Fruit fly (Drosophila melanogaster) whole organism, pupa: ENCODE results near the gene Cyp4ac2.

Experiments used
- CG10348 ChIP-seq: fragments of 200-800 bp; sonication (Bioruptor generic); IDR thresholded peaks from 2 replicates; pipeline ENCODE4 v1.3.6; 2022; ENCODE audit warnings: missing biosample characterization, missing genetic modification characterization
- CG12605 ChIP-seq: fragments of 200-800 bp; sonication (Bioruptor generic); IDR thresholded peaks from 2 replicates; pipeline ENCODE4 v1.3.6; 2022; ENCODE audit warnings: missing biosample characterization, missing genetic modification characterization
- CG13204 ChIP-seq: fragments of 200-800 bp; sonication (Bioruptor generic); optimal IDR thresholded peaks from 2 replicates; lab custom pipeline; 2018; ENCODE audit warnings: missing biosample characterization, mild to moderate bottlenecking, missing genetic modification characterization, moderate library complexity
- CG14655 ChIP-seq: fragments of 200-800 bp; sonication (Bioruptor generic); optimal IDR thresholded peaks from 3 replicates; lab custom pipeline; 2017; ENCODE audit warnings: mild to moderate bottlenecking, missing biosample characterization, missing genetic modification reagents, missing genetic modification characterization
- CG15710 ChIP-seq: fragments of 200-800 bp; sonication (Bioruptor generic); optimal IDR thresholded peaks from 2 replicates; lab custom pipeline; 2018; ENCODE audit warnings: missing biosample characterization, mild to moderate bottlenecking, missing genetic modification characterization, moderate library complexity
- CG17806 ChIP-seq: fragments of 200-800 bp; sonication (Bioruptor generic); optimal IDR thresholded peaks from 2 replicates; lab custom pipeline; 2018; ENCODE audit warnings: missing biosample characterization, mild to moderate bottlenecking, missing genetic modification characterization, moderate library complexity
- CG32121 ChIP-seq: fragments of 200-800 bp; sonication (Bioruptor generic); IDR thresholded peaks from 2 replicates; pipeline ENCODE4 v1.3.6; 2022; ENCODE audit warnings: missing biosample characterization, missing genetic modification characterization
- CG34367 ChIP-seq: fragments of 200-800 bp; sonication (Bioruptor generic); optimal IDR thresholded peaks from 2 replicates; lab custom pipeline; 2018; ENCODE audit warnings: missing biosample characterization, mild to moderate bottlenecking, missing genetic modification characterization
- CG4496 ChIP-seq: fragments of 200-800 bp; sonication (Bioruptor generic); IDR thresholded peaks from 3 replicates; pipeline ENCODE4 v1.3.6; 2022; ENCODE audit warnings: missing biosample characterization, missing genetic modification characterization
- CG8159 ChIP-seq: fragments of 200-800 bp; sonication (Bioruptor generic); optimal IDR thresholded peaks from 3 replicates; lab custom pipeline; 2018; ENCODE audit warnings: missing biosample characterization, mild to moderate bottlenecking, missing genetic modification characterization, moderate library complexity
- CG8301 ChIP-seq: fragments of 200-800 bp; sonication (Bioruptor generic); optimal IDR thresholded peaks from 2 replicates; lab custom pipeline; 2018; ENCODE audit warnings: missing biosample characterization, mild to moderate bottlenecking, missing genetic modification characterization
- CG9948 ChIP-seq: fragments of 200-800 bp; sonication (Bioruptor generic); optimal IDR thresholded peaks from 2 replicates; lab custom pipeline; 2018; ENCODE audit warnings: missing biosample characterization, mild to moderate bottlenecking, missing genetic modification characterization, moderate library complexity
- D1 ChIP-seq: fragments of 200-800 bp; sonication (Bioruptor generic); optimal IDR thresholded peaks from 2 replicates; lab custom pipeline; 2018; ENCODE audit warnings: missing biosample characterization, mild to moderate bottlenecking, missing genetic modification characterization, moderate library complexity
- EcR ChIP-seq: fragments of 200-800 bp; sonication (Bioruptor generic); optimal IDR thresholded peaks from 3 replicates; lab custom pipeline; 2019; ENCODE audit warnings: missing biosample characterization, missing genetic modification characterization, mild to moderate bottlenecking, moderate library complexity, missing genetic modification reagents
- Ets98B ChIP-seq: fragments of 200-800 bp; sonication (Bioruptor generic); IDR thresholded peaks from 2 replicates; pipeline ENCODE4 v1.3.6; 2022; ENCODE audit warnings: missing biosample characterization, missing genetic modification characterization
- Pif1A ChIP-seq: fragments of 200-800 bp; sonication (Bioruptor generic); optimal IDR thresholded peaks from 3 replicates; lab custom pipeline; 2016; ENCODE audit warnings: missing biosample characterization, missing genetic modification characterization
- Pif1B ChIP-seq: fragments of 200-800 bp; sonication (Bioruptor generic); optimal IDR thresholded peaks from 3 replicates; lab custom pipeline; 2016; ENCODE audit warnings: missing biosample characterization, missing genetic modification characterization
- Snoo ChIP-seq: fragments of 200-800 bp; sonication (Bioruptor generic); optimal IDR thresholded peaks from 3 replicates; lab custom pipeline; 2017; ENCODE audit warnings: missing biosample characterization, mild to moderate bottlenecking, missing genetic modification characterization, inconsistent platforms
- fd96Ca ChIP-seq: fragments of 200-800 bp; sonication (Bioruptor generic); IDR thresholded peaks from 3 replicates; pipeline ENCODE4 v1.3.6; 2022; ENCODE audit warnings: missing biosample characterization, missing genetic modification characterization
- gl ChIP-seq: fragments of 200-800 bp; sonication (Bioruptor generic); optimal IDR thresholded peaks from 2 replicates; lab custom pipeline; 2018; ENCODE audit warnings: missing biosample characterization, mild to moderate bottlenecking, missing genetic modification characterization
- rn ChIP-seq: fragments of 200-800 bp; sonication (Bioruptor generic); IDR thresholded peaks from 2 replicates; pipeline ENCODE4 v1.3.6; 2022; ENCODE audit warnings: missing biosample characterization, missing genetic modification characterization

Gene Cyp4ac2

dm6 chr2L:5296672-5297288 is 30.6 kb downstream of the Cyp4ac2 start:
- TF ChIP-seq CG14655 (peak; percentile 81), CG10348 (no peak), rn (GFP tag; lab: Robert Waterston, UW) (0 out of 2 replicates have a peak, but pooled peaks have one; percentile 16), CG17806 (tag; lab: Kevin White, UChicago) (peak; percentile 94), CG15710 (tag; lab: Kevin White, UChicago) (peak; percentile 91), CG13204 (peak; percentile 96), CG8159 (tag; lab: Kevin White, UChicago) (peak; percentile 96), CG4496 (GFP tag; lab: Robert Waterston, UW) (no peak; the same call in 2 of the 3 replicates), CG8301 (tag; lab: Kevin White, UChicago) (peak; percentile 88), Ets98B (GFP tag; lab: Robert Waterston, UW) (no peak), Snoo (tag; lab: Kevin White, UChicago) (no peak), fd96Ca (no peak), EcR (GFP tag; lab: Kevin White, UChicago) (peak; percentile 83), CG12605 (GFP tag; lab: Robert Waterston, UW) (no peak), CG34367 (peak; percentile 88), CG32121 (GFP tag; lab: Robert Waterston, UW) (no peak), D1 (tag; lab: Kevin White, UChicago) (peak; percentile 84), CG9948 (tag; lab: Kevin White, UChicago) (peak; percentile 89), Pif1A (peak; percentile 85), Pif1B (GFP tag; lab: Kevin White, UChicago) (peak; percentile 78), gl (tag; lab: Kevin White, UChicago) (peak; percentile 86)
- TF ChIP-seq, all 21 proteins: peak for 14

DNA sequence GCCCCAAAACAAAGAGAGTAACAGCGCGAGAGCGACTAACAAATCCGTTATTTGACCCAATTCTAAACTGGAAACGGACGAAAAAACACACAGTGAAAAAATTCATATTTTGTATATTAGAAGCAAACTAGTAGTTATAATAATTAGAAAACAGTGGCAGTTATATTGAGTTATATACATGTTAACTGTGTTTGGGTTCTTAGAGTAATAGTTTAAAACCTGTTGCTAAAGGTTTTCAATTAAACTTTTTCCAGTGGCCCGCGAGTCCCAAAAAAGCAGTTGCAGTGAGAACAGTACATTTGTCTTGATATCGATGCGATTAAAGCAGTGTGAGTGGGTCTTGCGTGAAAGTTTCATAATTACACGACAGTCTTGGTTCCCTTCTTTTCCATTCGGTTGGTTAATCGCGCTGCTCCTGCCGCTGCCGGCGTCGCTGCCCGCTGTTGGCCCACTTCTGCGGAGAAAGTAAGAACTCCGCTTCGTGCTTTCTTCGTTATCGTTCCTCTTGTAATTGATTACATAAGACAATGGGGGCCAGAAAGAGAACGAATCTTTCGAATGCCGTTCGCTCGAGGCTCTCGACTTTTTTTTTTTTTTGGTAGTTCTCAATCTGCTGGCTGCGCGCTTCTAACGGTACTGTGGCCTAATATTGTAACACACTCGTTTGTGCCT is 31.2 kb downstream of the Cyp4ac2 start:
- TF ChIP-seq CG34367 (no peak), D1 (tag; lab: Kevin White, UChicago) (no peak), CG13204 (no peak), CG15710 (tag; lab: Kevin White, UChicago) (no peak), Pif1B (GFP tag; lab: Kevin White, UChicago) (peak; percentile 28), Ets98B (GFP tag; lab: Robert Waterston, UW) (0 out of 2 replicates have a peak, but pooled peaks have one; percentile 25), Pif1A (peak; percentile 4), CG10348 (no peak), CG32121 (GFP tag; lab: Robert Waterston, UW) (peak; percentile 34; the same call in 1 of the 2 replicates), CG14655 (peak; percentile 54), EcR (GFP tag; lab: Kevin White, UChicago) (no peak), rn (GFP tag; lab: Robert Waterston, UW) (no peak), CG12605 (GFP tag; lab: Robert Waterston, UW) (no peak), CG17806 (tag; lab: Kevin White, UChicago) (no peak), gl (tag; lab: Kevin White, UChicago) (no peak), CG8301 (tag; lab: Kevin White, UChicago) (peak; percentile 83), Snoo (tag; lab: Kevin White, UChicago) (peak; percentile 91), CG8159 (tag; lab: Kevin White, UChicago) (no peak), fd96Ca (0 out of 3 replicates have a peak, but pooled peaks have one; percentile 23), CG4496 (GFP tag; lab: Robert Waterston, UW) (no peak), CG9948 (tag; lab: Kevin White, UChicago) (no peak)

- no peak for TF ChIP-seq CG12605 (GFP tag; lab: Robert Waterston, UW)
- no peak for TF ChIP-seq CG13204
- no peak for TF ChIP-seq D1 (tag; lab: Kevin White, UChicago)
- TF ChIP-seq CG14655, result no peak
- no peak for TF ChIP-seq Pif1A
- TF ChIP-seq fd96Ca, result no peak
- no peak for TF ChIP-seq CG8159 (tag; lab: Kevin White, UChicago)
- TF ChIP-seq CG15710 (tag; lab: Kevin White, UChicago), result no peak
These were observed 31.7 kb downstream of the Cyp4ac2 start for dm6 chr2L:5297961-5298311.

DNA sequence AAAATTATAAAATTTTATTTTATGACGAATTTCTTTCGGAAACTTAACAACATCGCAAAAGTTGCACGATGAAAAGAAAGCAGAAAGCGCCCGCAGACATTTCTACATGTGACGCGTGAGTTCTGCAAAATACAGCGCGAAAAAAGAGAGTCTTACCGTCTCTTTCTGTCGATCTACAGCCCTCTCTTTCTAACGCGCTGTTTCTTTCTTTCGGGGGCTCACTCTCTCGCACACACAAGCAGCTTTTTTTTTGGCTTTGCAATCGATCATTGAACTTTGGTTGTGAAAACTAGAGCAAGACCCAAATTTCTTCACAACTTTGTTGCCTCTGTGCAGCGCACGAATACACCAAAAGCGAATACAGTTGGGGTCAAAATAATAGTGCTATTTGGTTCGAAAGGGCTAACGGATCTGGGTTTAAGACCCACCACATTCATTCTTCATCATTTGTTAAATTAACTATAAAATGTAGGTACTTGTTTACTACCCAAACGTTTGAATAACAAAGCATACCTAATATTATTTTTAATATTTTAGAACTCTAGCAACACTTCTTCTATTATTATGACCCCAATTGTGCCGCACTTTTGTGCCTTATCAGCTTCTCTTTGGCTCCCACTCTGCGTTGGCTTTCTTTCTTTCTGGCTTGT is 32.9 kb downstream of the Cyp4ac2 start:
- peak; percentile 45 for TF ChIP-seq CG14655
- no peak for TF ChIP-seq Ets98B (GFP tag; lab: Robert Waterston, UW)
- peak; percentile 73 for TF ChIP-seq Pif1A
- TF ChIP-seq gl (tag; lab: Kevin White, UChicago), result no peak
- peak; percentile 53 for TF ChIP-seq CG15710 (tag; lab: Kevin White, UChicago)
- TF ChIP-seq fd96Ca, result 0 out of 3 replicates have a peak, but pooled peaks have one; percentile 27
- peak; percentile 54 for TF ChIP-seq CG8301 (tag; lab: Kevin White, UChicago)
- TF ChIP-seq EcR (GFP tag; lab: Kevin White, UChicago), result no peak
- peak; percentile 40 for TF ChIP-seq CG8159 (tag; lab: Kevin White, UChicago)
- TF ChIP-seq CG32121 (GFP tag; lab: Robert Waterston, UW), result peak; percentile 73
- peak; percentile 60; the same call in 2 of the 3 replicates for TF ChIP-seq CG4496 (GFP tag; lab: Robert Waterston, UW)
- TF ChIP-seq CG9948 (tag; lab: Kevin White, UChicago), result peak; percentile 42
- peak; percentile 78 for TF ChIP-seq Snoo (tag; lab: Kevin White, UChicago)
- no peak for TF ChIP-seq D1 (tag; lab: Kevin White, UChicago)
- no peak for TF ChIP-seq CG10348
- TF ChIP-seq rn (GFP tag; lab: Robert Waterston, UW), result no peak
- no peak for TF ChIP-seq CG12605 (GFP tag; lab: Robert Waterston, UW)
- peak; percentile 6 for TF ChIP-seq Pif1B (GFP tag; lab: Kevin White, UChicago)
- no peak for TF ChIP-seq CG34367
- peak; percentile 27 for TF ChIP-seq CG17806 (tag; lab: Kevin White, UChicago)
- no peak for TF ChIP-seq CG13204
